Worm (Caenorhabditis elegans) whole organism, young adult: ENCODE results near the gene F54B11.5.

Source experiments
- B0336.3 ChIP-seq: fragments of 200-800 bp; sonication (Bioruptor generic); IDR thresholded peaks from 2 replicates; pipeline ENCODE4 v1.3.6; 2022; ENCODE audit warnings: missing genetic modification characterization, missing compliant biosample characterization
- akir-1 ChIP-seq: fragments of 200-800 bp; sonication (Bioruptor generic); optimal IDR thresholded peaks from 2 replicates; lab custom pipeline; 2018; ENCODE audit warnings: mild to moderate bottlenecking, missing genetic modification characterization, moderate library complexity, missing compliant biosample characterization
- cebp-2 ChIP-seq: fragments of 200-800 bp; sonication (Bioruptor generic); IDR thresholded peaks from 2 replicates; pipeline ENCODE4 v1.3.6; 2022; ENCODE audit warnings: missing genetic modification characterization, missing compliant biosample characterization
- hlh-12 ChIP-seq: sonication (generic microtip); optimal IDR thresholded peaks from 2 replicates; lab custom pipeline; 2016; ENCODE audit warnings: missing genetic modification characterization, missing compliant biosample characterization
- lin-54 ChIP-seq: fragments of 200-800 bp; sonication (Bioruptor generic); optimal IDR thresholded peaks from 2 replicates; lab custom pipeline; 2018; ENCODE audit warnings: mild to moderate bottlenecking, missing genetic modification characterization, missing compliant biosample characterization
- lsl-1 ChIP-seq: fragments of 200-800 bp; sonication (Bioruptor generic); optimal IDR thresholded peaks from 2 replicates; lab custom pipeline; 2018; ENCODE audit warnings: mild to moderate bottlenecking, missing genetic modification characterization, moderate library complexity, missing compliant biosample characterization
- repo-1 ChIP-seq: sonication (generic microtip); optimal IDR thresholded peaks from 2 replicates; lab custom pipeline; 2017; ENCODE audit warnings: mild to moderate bottlenecking, missing genetic modification characterization, missing compliant biosample characterization
- unc-62 ChIP-seq: fragments of 150-350 bp; optimal IDR thresholded peaks from 2 replicates; lab custom pipeline; 2014; ENCODE audit warnings: missing biosample characterization, missing genetic modification reagents, missing genetic modification characterization

- TF ChIP-seq lsl-1 (GFP tag; lab: Kevin White, UChicago) (no peak), repo-1 (tag; lab: Kevin White, UChicago) (no peak), B0336.3 (no peak), hlh-12 (tag; lab: Kevin White, UChicago) (no peak), unc-62 (GFP tag; lab: Kevin White, UChicago) (no peak), akir-1 (GFP tag; lab: Kevin White, UChicago) (no peak), lin-54 (GFP tag; lab: Kevin White, UChicago) (no peak), cebp-2 (no peak)
Measured at ce11 chrX:13637526-13637925, 41.7 kb upstream of the F54B11.5 start.
